Worm (Caenorhabditis elegans): ENCODE measurements around the gene srg-1.
A peak's percentile ranks its signal among the peaks of the same experiment; 100 is the strongest.

The srg-1 gene

DNA sequence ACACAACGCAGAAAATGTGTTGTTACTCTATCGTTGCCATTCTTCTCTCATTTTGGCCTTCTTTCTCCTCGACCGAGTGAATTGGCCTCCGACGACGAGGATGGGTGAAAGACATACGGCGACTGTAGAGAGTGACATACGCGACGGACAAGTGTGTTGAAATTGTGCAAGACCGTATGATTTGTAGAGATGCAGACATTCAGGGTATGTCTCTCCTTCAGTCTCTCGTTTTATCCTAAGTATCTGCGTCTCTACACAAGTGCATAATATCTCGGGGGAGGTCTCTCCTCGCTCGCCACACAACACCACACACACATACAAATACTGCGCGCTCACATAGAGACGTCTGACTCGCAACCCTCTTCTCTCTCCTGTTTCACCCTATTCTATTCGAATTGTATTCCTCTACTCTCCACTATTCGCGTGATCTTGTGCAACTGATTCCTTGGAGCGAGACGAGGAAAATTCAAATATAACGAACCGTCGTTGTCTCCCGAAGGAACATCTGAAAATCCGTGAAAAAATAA lies 22.0 kb upstream of the srg-1 start, which contains the start of gene hmg-1.2 (continued):
- peak; percentile 52 for TF ChIP-seq pqm-1 (tag; optimal IDR thresholded peaks at IDR 0.05)

- no peak for TF ChIP-seq nhr-237 (tag; optimal IDR thresholded peaks at IDR 0.05)
These were observed 21.3 kb upstream of the srg-1 start for ce11 chrIII:6279453-6279852.

ce11 chrIII:6278301-6278827 lies 20.2 kb upstream of the srg-1 start, which contains the start of gene C18F10.7:
C18F10.7 (minus strand) TSS chrIII:6278351.
- TF ChIP-seq tbx-2 (tag; optimal IDR thresholded peaks at IDR 0.05), result no peak
- TF ChIP-seq pqm-1 (tag; optimal IDR thresholded peaks at IDR 0.05), result no peak
- TF ChIP-seq ztf-11 (tag; optimal IDR thresholded peaks at IDR 0.05), result no peak
- no peak for TF ChIP-seq nhr-237 (tag; optimal IDR thresholded peaks at IDR 0.05)
- no peak for TF ChIP-seq fkh-10 (GFP tag; optimal IDR thresholded peaks at IDR 0.05)
- no peak for TF ChIP-seq ceh-16 (tag; optimal IDR thresholded peaks at IDR 0.05)
- TF ChIP-seq lsy-12 (tag; optimal IDR thresholded peaks at IDR 0.05), result no peak
- TF ChIP-seq jun-1 (tag; optimal IDR thresholded peaks at IDR 0.05), result no peak
- TF ChIP-seq ceh-82 (tag; optimal IDR thresholded peaks at IDR 0.05), result peak; percentile 14
- TF ChIP-seq nhr-25 (tag; optimal IDR thresholded peaks at IDR 0.05), result no peak
- no peak for TF ChIP-seq lin-39 (tag; optimal IDR thresholded peaks at IDR 0.05)
- no peak for TF ChIP-seq nhr-76 (tag; optimal IDR thresholded peaks at IDR 0.05)
- no peak for TF ChIP-seq nhr-11 (tag; optimal IDR thresholded peaks at IDR 0.05)
- TF ChIP-seq ceh-28 (tag; optimal IDR thresholded peaks at IDR 0.05), result peak; percentile 59
- TF ChIP-seq fos-1 (tag; optimal IDR thresholded peaks at IDR 0.05), result no peak
- no peak for TF ChIP-seq ztf-4 (tag; optimal IDR thresholded peaks at IDR 0.05)
- peak; percentile 6 for TF ChIP-seq nhr-23 (tag; optimal IDR thresholded peaks at IDR 0.05)
- no peak for TF ChIP-seq unc-39 (tag; optimal IDR thresholded peaks at IDR 0.05)
- TF ChIP-seq egl-5 (tag; optimal IDR thresholded peaks at IDR 0.05), result no peak
- TF ChIP-seq R02D3.7 (tag; optimal IDR thresholded peaks at IDR 0.05), result peak; percentile 21
- no peak for TF ChIP-seq eor-1 (tag; optimal IDR thresholded peaks at IDR 0.05)
- no peak for TF ChIP-seq snpc-4 (tag; optimal IDR thresholded peaks at IDR 0.05)
- peak; percentile 22 for TF ChIP-seq nhr-43 (tag; optimal IDR thresholded peaks at IDR 0.05; ENCODE audit: poor library complexity, severe bottlenecking)
- TF ChIP-seq egl-27 (tag; optimal IDR thresholded peaks at IDR 0.05), result no peak
- TF ChIP-seq daf-12 (tag; optimal IDR thresholded peaks at IDR 0.05), result no peak
- peak; percentile 62 for TF ChIP-seq pha-4 (tag; optimal IDR thresholded peaks at IDR 0.05)
- TF ChIP-seq unc-62 (GFP tag; optimal IDR thresholded peaks at IDR 0.05), result no peak
- no peak for TF ChIP-seq elt-3 (tag; optimal IDR thresholded peaks at IDR 0.05)
- no peak for TF ChIP-seq nhr-12 (tag; optimal IDR thresholded peaks at IDR 0.05)
- TF ChIP-seq ceh-9 (tag; optimal IDR thresholded peaks at IDR 0.05), result no peak
- TF ChIP-seq sea-2 (GFP tag; optimal IDR thresholded peaks at IDR 0.05), result no peak
- TF ChIP-seq mdl-1 (tag; optimal IDR thresholded peaks at IDR 0.05), result peak; percentile 78
- TF ChIP-seq aly-2 (tag; optimal IDR thresholded peaks at IDR 0.05), result no peak
- no peak for TF ChIP-seq ZK546.5 (tag; optimal IDR thresholded peaks at IDR 0.05)
- peak; percentile 44 for TF ChIP-seq elt-2 (tag; optimal IDR thresholded peaks at IDR 0.05)
- no peak for TF ChIP-seq nhr-77 (tag; optimal IDR thresholded peaks at IDR 0.05)
- TF ChIP-seq fkh-2 (tag; optimal IDR thresholded peaks at IDR 0.05), result no peak
- no peak for TF ChIP-seq nhr-67 (tag; optimal IDR thresholded peaks at IDR 0.05)
- TF ChIP-seq skn-1 (tag; optimal IDR thresholded peaks at IDR 0.05), result peak; percentile 3
- no peak for TF ChIP-seq zag-1 (tag; optimal IDR thresholded peaks at IDR 0.05)
- TF ChIP-seq elt-1 (tag; optimal IDR thresholded peaks at IDR 0.05), result no peak
- TF ChIP-seq nfya-1 (tag; optimal IDR thresholded peaks at IDR 0.05; ENCODE audit: insufficient read depth), result peak; percentile 73
- TF ChIP-seq hmg-11 (tag; optimal IDR thresholded peaks at IDR 0.05), result no peak
